Worm (Caenorhabditis elegans) whole organism, late embryonic: ENCODE measurements around the gene Y39A3CL.7.

Source experiments
- gmeb-2 ChIP-seq: sonication (generic microtip); optimal IDR thresholded peaks from 2 replicates; lab custom pipeline; 2016; ENCODE audit warnings: missing genetic modification characterization, inconsistent platforms, missing compliant biosample characterization
- nhr-232 ChIP-seq: sonication (generic microtip); optimal IDR thresholded peaks from 2 replicates; lab custom pipeline; 2016; ENCODE audit warnings: missing genetic modification characterization, missing compliant biosample characterization
- pag-3 ChIP-seq: sonication (generic microtip); optimal IDR thresholded peaks from 2 replicates; lab custom pipeline; 2016; ENCODE audit warnings: missing compliant biosample characterization, missing genetic modification characterization, borderline replicate concordance
- pqm-1 ChIP-seq: sonication (generic microtip); optimal IDR thresholded peaks from 2 replicates; lab custom pipeline; 2016; ENCODE audit warnings: missing genetic modification characterization, missing compliant biosample characterization
- unc-42 ChIP-seq: sonication (generic microtip); optimal IDR thresholded peaks from 2 replicates; lab custom pipeline; 2016; ENCODE audit warnings: missing genotype, missing genetic modification characterization, missing compliant biosample characterization

ce11 chrIII:1818001-1818655, 6.6 kb upstream of the Y39A3CL.7 start, which contains the start of gene clp-4:
- TF ChIP-seq gmeb-2 (tag; lab: Kevin White, UChicago) (no peak), unc-42 (tag; lab: Kevin White, UChicago) (no peak), nhr-232 (tag; lab: Kevin White, UChicago) (no peak), pag-3 (tag; lab: Kevin White, UChicago) (no peak), pqm-1 (tag; lab: Kevin White, UChicago) (no peak)
